Fruit fly (Drosophila melanogaster) whole organism, embryonic: ENCODE results near the gene Taf6.

ENCODE experiments used
- Awh ChIP-seq: fragments of 200-800 bp; sonication (Bioruptor generic); IDR thresholded peaks from 2 replicates; pipeline ENCODE4, ENCODE4 v1.3.6; 2022; ENCODE audit warnings: missing biosample characterization, missing genetic modification characterization
- BEAF-32 ChIP-seq: fragments of 200-800 bp; sonication (Bioruptor generic); optimal IDR thresholded peaks from 3 replicates; lab custom pipeline; 2017; ENCODE audit warnings: missing biosample characterization, missing genetic modification characterization, mild to moderate bottlenecking, moderate library complexity, missing genetic modification reagents
- Bdp1 ChIP-seq: fragments of 200-800 bp; sonication (Bioruptor generic); optimal IDR thresholded peaks from 3 replicates; lab custom pipeline; 2016; ENCODE audit warnings: missing biosample characterization, missing genetic modification characterization
- CG1024 ChIP-seq: fragments of 200-800 bp; sonication (Bioruptor generic); IDR thresholded peaks from 2 replicates; pipeline ENCODE4 v1.3.6; 2022; ENCODE audit warnings: missing biosample characterization, missing genetic modification characterization
- CG10431 ChIP-seq: fragments of 200-800 bp; sonication (Bioruptor generic); optimal IDR thresholded peaks from 3 replicates; lab custom pipeline; 2018; ENCODE audit warnings: missing biosample characterization, mild to moderate bottlenecking, missing genetic modification characterization
- CG12155 ChIP-seq: fragments of 200-800 bp; sonication (Bioruptor generic); optimal IDR thresholded peaks from 3 replicates; lab custom pipeline; 2016; ENCODE audit warnings: missing biosample characterization, missing genetic modification characterization
- CG12236 ChIP-seq: fragments of 200-800 bp; sonication (Bioruptor generic); optimal IDR thresholded peaks from 2 replicates; lab custom pipeline; 2016; ENCODE audit warnings: missing biosample characterization, missing genetic modification characterization
- CG12769 ChIP-seq: fragments of 200-800 bp; sonication (Bioruptor generic); optimal IDR thresholded peaks from 2 replicates; lab custom pipeline; 2019; ENCODE audit warnings: missing biosample characterization, mild to moderate bottlenecking, missing genetic modification characterization, moderate library complexity
- CG13775 ChIP-seq: fragments of 200-800 bp; sonication (Bioruptor generic); optimal IDR thresholded peaks from 3 replicates; lab custom pipeline; 2017; ENCODE audit warnings: missing biosample characterization, mild to moderate bottlenecking, missing genetic modification characterization
- CG14667 ChIP-seq: fragments of 200-800 bp; sonication (Bioruptor generic); IDR thresholded peaks from 2 replicates; pipeline ENCODE4 v1.3.6; 2022; ENCODE audit warnings: missing biosample characterization, missing genetic modification characterization
- CG17186 ChIP-seq: fragments of 200-800 bp; sonication (Bioruptor generic); optimal IDR thresholded peaks from 3 replicates; lab custom pipeline; 2017; ENCODE audit warnings: missing biosample characterization, missing genetic modification reagents, missing genetic modification characterization
- CG17612 ChIP-seq: fragments of 200-800 bp; sonication (Bioruptor generic); IDR thresholded peaks from 2 replicates; pipeline ENCODE4 v1.3.6; 2022; ENCODE audit warnings: missing biosample characterization, missing genetic modification characterization
- CG31365 ChIP-seq: fragments of 200-800 bp; sonication (Bioruptor generic); optimal IDR thresholded peaks from 2 replicates; lab custom pipeline; 2018; ENCODE audit warnings: missing biosample characterization, mild to moderate bottlenecking, missing genetic modification characterization
- CG3163 ChIP-seq: fragments of 200-800 bp; sonication (Bioruptor generic); optimal IDR thresholded peaks from 3 replicates; lab custom pipeline; 2016; ENCODE audit warnings: missing biosample characterization, missing genetic modification characterization
- CG32767 ChIP-seq: fragments of 200-800 bp; sonication (Bioruptor generic); IDR thresholded peaks from 2 replicates; pipeline ENCODE4 v1.3.6; 2022; ENCODE audit warnings: missing biosample characterization, missing genetic modification characterization
- CG42726 ChIP-seq: fragments of 200-800 bp; sonication (Bioruptor generic); IDR thresholded peaks from 2 replicates; pipeline ENCODE4 v1.3.6; 2022; ENCODE audit warnings: missing biosample characterization, missing genetic modification characterization; ENCODE audit not compliant: partially characterized antibody
- CG6791 ChIP-seq: fragments of 200-800 bp; sonication (Bioruptor generic); IDR thresholded peaks from 3 replicates; pipeline ENCODE4 v1.3.6; 2022; ENCODE audit warnings: missing biosample characterization, missing genetic modification characterization; ENCODE audit not compliant: partially characterized antibody
- CG7786 ChIP-seq: fragments of 200-800 bp; sonication (Bioruptor generic); optimal IDR thresholded peaks from 2 replicates; lab custom pipeline; 2016; ENCODE audit warnings: missing biosample characterization, missing genetic modification characterization
- CG9609 ChIP-seq: fragments of 200-800 bp; sonication (Bioruptor generic); optimal IDR thresholded peaks from 3 replicates; lab custom pipeline; 2016; ENCODE audit warnings: missing biosample characterization, missing genetic modification characterization
- CG9817 ChIP-seq: fragments of 200-800 bp; sonication (Bioruptor generic); optimal IDR thresholded peaks from 2 replicates; lab custom pipeline; 2018; ENCODE audit warnings: missing biosample characterization, mild to moderate bottlenecking, missing genetic modification characterization, moderate library complexity
- Doc3 ChIP-seq: fragments of 200-800 bp; sonication (Bioruptor generic); IDR thresholded peaks from 3 replicates; pipeline ENCODE4 v1.3.6; 2022; ENCODE audit warnings: missing biosample characterization, missing genetic modification characterization; ENCODE audit not compliant: partially characterized antibody
- Dp ChIP-seq: fragments of 200-800 bp; sonication (Bioruptor generic); optimal IDR thresholded peaks from 2 replicates; lab custom pipeline; 2018; ENCODE audit warnings: missing biosample characterization, mild to moderate bottlenecking, missing genetic modification characterization, moderate library complexity
- Dref ChIP-seq: fragments of 200-800 bp; sonication (Bioruptor generic); IDR thresholded peaks from 2 replicates; pipeline ENCODE4 v1.3.6; 2022; ENCODE audit warnings: missing biosample characterization, missing genetic modification characterization
- HmgZ ChIP-seq: fragments of 200-800 bp; sonication (Bioruptor generic); optimal IDR thresholded peaks from 2 replicates; lab custom pipeline; 2018; ENCODE audit warnings: missing biosample characterization, mild to moderate bottlenecking, missing genetic modification characterization
- Hmr ChIP-seq: fragments of 200-800 bp; sonication (Bioruptor generic); optimal IDR thresholded peaks from 3 replicates; lab custom pipeline; 2017; ENCODE audit warnings: mild to moderate bottlenecking, missing biosample characterization, missing genetic modification reagents, missing genetic modification characterization
- Jarid2 ChIP-seq: fragments of 200-800 bp; sonication (Bioruptor generic); optimal IDR thresholded peaks from 3 replicates; lab custom pipeline; 2017; ENCODE audit warnings: mild to moderate bottlenecking, missing biosample characterization, missing genetic modification reagents, missing genetic modification characterization
- MBD-R2 ChIP-seq: fragments of 200-800 bp; sonication (Bioruptor generic); IDR thresholded peaks from 2 replicates; pipeline ENCODE4 v1.3.6; 2022; ENCODE audit warnings: missing biosample characterization, missing genetic modification characterization
- MESR4 ChIP-seq: fragments of 200-800 bp; sonication (Bioruptor generic); optimal IDR thresholded peaks from 2 replicates; lab custom pipeline; 2018; ENCODE audit warnings: missing biosample characterization, mild to moderate bottlenecking, missing genetic modification characterization, moderate library complexity
- Nf-YB ChIP-seq: fragments of 200-800 bp; sonication (Bioruptor generic); optimal IDR thresholded peaks from 3 replicates; lab custom pipeline; 2019; ENCODE audit warnings: missing biosample characterization, mild to moderate bottlenecking, missing genetic modification characterization, moderate library complexity
- Rfx ChIP-seq: fragments of 200-800 bp; sonication (Bioruptor generic); IDR thresholded peaks from 2 replicates; pipeline ENCODE4 v1.3.6; 2022; ENCODE audit warnings: missing biosample characterization, missing genetic modification characterization
- Side ChIP-seq: fragments of 200-800 bp; sonication (Bioruptor generic); optimal IDR thresholded peaks from 2 replicates; lab custom pipeline; 2016; ENCODE audit warnings: missing biosample characterization, missing genetic modification characterization
- Sry-β ChIP-seq: fragments of 200-800 bp; sonication (Bioruptor generic); optimal IDR thresholded peaks from 2 replicates; lab custom pipeline; 2018; ENCODE audit warnings: missing biosample characterization, mild to moderate bottlenecking, missing genetic modification characterization, moderate library complexity
- Sry-δ ChIP-seq: fragments of 200-800 bp; sonication (Bioruptor generic); optimal IDR thresholded peaks from 2 replicates; lab custom pipeline; 2016; ENCODE audit warnings: missing biosample characterization, missing genetic modification characterization
- cad ChIP-seq: fragments of >200 bp; optimal IDR thresholded peaks from 2 replicates; lab custom pipeline; 2017; ENCODE audit warnings: missing biosample characterization, missing genetic modification characterization
- ci ChIP-seq: fragments of 200-800 bp; sonication (Bioruptor generic); IDR thresholded peaks from 3 replicates; pipeline ENCODE4 v1.3.6; 2022; ENCODE audit warnings: missing biosample characterization, missing genetic modification characterization
- dpn ChIP-seq, 2 experiments: fragments of 200-800 bp; sonication (Bioruptor generic); optimal IDR thresholded peaks; 3 replicates each; lab custom pipeline; 2016; ENCODE audit warnings: missing biosample characterization in 2 of 2, missing genetic modification characterization in 2 of 2
- ftz-f1 ChIP-seq: fragments of 200-800 bp; sonication (Bioruptor generic); optimal IDR thresholded peaks from 2 replicates; lab custom pipeline; 2016; ENCODE audit warnings: missing biosample characterization, missing genetic modification characterization
- gce ChIP-seq: fragments of 200-800 bp; sonication (Bioruptor generic); IDR thresholded peaks from 3 replicates; pipeline ENCODE4 v1.3.6; 2022; ENCODE audit warnings: missing biosample characterization, missing genetic modification characterization
- gfzf ChIP-seq: fragments of 200-800 bp; sonication (Bioruptor generic); optimal IDR thresholded peaks from 2 replicates; lab custom pipeline; 2016; ENCODE audit warnings: missing biosample characterization, mild to moderate bottlenecking, missing genetic modification characterization, moderate library complexity
- jigr1 ChIP-seq: fragments of 200-800 bp; sonication (Bioruptor generic); IDR thresholded peaks from 3 replicates; pipeline ENCODE4 v1.3.6; 2022; ENCODE audit warnings: missing biosample characterization, missing genetic modification characterization
- jumu ChIP-seq: fragments of 200-800 bp; sonication (Bioruptor generic); optimal IDR thresholded peaks from 3 replicates; lab custom pipeline; 2016; ENCODE audit warnings: missing biosample characterization, missing genetic modification characterization
- kah ChIP-seq: fragments of 200-800 bp; sonication (Bioruptor generic); optimal IDR thresholded peaks from 2 replicates; lab custom pipeline; 2018; ENCODE audit warnings: missing biosample characterization, mild to moderate bottlenecking, missing genetic modification characterization
- ken ChIP-seq: fragments of 200-800 bp; sonication (Bioruptor generic); IDR thresholded peaks from 3 replicates; pipeline ENCODE4 v1.3.6; 2022; ENCODE audit warnings: missing biosample characterization, missing genetic modification characterization
- lilli ChIP-seq: fragments of 200-800 bp; sonication (Bioruptor generic); optimal IDR thresholded peaks from 3 replicates; lab custom pipeline; 2016; ENCODE audit warnings: missing biosample characterization, missing genetic modification characterization
- pb ChIP-seq: fragments of 200-800 bp; sonication (Bioruptor generic); optimal IDR thresholded peaks from 3 replicates; lab custom pipeline; 2016; ENCODE audit warnings: missing biosample characterization, missing genetic modification characterization
- prd ChIP-seq, 3 experiments: fragments of >200 bp in 2 of 3; fragments of 200-800 bp in 1 of 3; sonication (Bioruptor generic) in 1 of 3; optimal IDR thresholded peaks in 2 of 3; IDR thresholded peaks in 1 of 3; 2 replicates in 2 of 3; 3 replicates in 1 of 3; pipeline versions ENCODE4 v1.3.6 to Lab custom; 2017 to 2022; ENCODE audit warnings: missing biosample characterization in 1 of 3, missing genetic modification characterization in 1 of 3
- psq ChIP-seq: fragments of 200-800 bp; sonication (Bioruptor generic); optimal IDR thresholded peaks from 2 replicates; lab custom pipeline; 2017; ENCODE audit warnings: missing biosample characterization, missing genetic modification characterization
- sens-2 ChIP-seq: fragments of 200-800 bp; sonication (Bioruptor generic); IDR thresholded peaks from 2 replicates; pipeline ENCODE4 v1.3.6; 2022; ENCODE audit warnings: missing biosample characterization, missing genetic modification characterization
- zfh2 ChIP-seq: fragments of 200-800 bp; sonication (Bioruptor generic); optimal IDR thresholded peaks from 2 replicates; lab custom pipeline; 2016; ENCODE audit warnings: missing biosample characterization, missing genetic modification characterization

The Taf6 gene

DNA sequence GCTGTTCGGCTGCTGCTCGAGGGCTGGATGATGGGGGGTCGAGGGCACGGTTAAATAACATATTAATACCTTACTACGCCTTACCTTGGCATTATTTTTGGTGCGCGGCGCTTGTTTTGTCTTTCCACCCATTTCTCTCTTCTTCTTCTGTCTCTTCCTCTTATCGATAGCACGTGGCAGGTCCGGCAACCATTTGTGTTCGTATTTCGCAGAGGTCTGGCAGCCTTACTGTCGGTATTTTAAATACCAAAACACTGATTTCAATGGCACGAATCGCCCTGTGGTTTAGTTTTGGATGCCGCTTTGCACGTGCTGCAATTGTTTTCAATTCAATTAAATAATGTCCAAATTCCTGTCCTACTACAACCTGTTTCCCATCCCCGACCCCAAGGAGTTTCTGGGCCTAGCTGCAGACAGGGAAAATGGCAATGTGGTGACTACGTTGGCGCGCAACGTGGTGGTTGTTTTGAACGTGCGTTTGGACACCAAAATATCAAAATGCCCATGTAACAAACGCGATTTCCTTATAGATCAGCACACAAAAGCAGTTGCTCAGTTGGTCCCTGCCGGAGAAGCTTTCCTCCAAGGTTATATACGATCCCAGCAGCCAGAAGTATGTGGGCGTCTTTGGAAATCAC is 46.6 kb upstream of the Taf6 start, which contains the start of the genes Ltn1 and CG9300 (continued):
- peak; percentile 6 for TF ChIP-seq CG9817
- no peak for TF ChIP-seq Hmr (GFP tag; lab: Kevin White, UChicago)
- TF ChIP-seq CG17612 (GFP tag; lab: Robert Waterston, UW), result no peak
- peak; percentile 28 for TF ChIP-seq CG9609 (GFP tag; lab: Kevin White, UChicago)
- peak; percentile 91 for TF ChIP-seq MESR4
- TF ChIP-seq CG17186, result peak; percentile 79
- TF ChIP-seq CG13775, result peak; percentile 0
- TF ChIP-seq CG31365 (tag; lab: Kevin White, UChicago), result peak; percentile 8
- TF ChIP-seq ci (GFP tag; lab: Robert Waterston, UW), result peak; percentile 81; the same call in 1 of the 3 replicates
- no peak for TF ChIP-seq CG14667
- peak; percentile 14 for TF ChIP-seq lilli
- TF ChIP-seq gfzf, result peak; percentile 52
- peak; percentile 51; the same call in 1 of the 2 replicates for TF ChIP-seq CG42726 (GFP tag; lab: Robert Waterston, UW)
- peak; percentile 58 for TF ChIP-seq Rfx (GFP tag; lab: Robert Waterston, UW)
- TF ChIP-seq Awh (GFP tag; lab: Robert Waterston, UW), result 0 out of 2 replicates have a peak, but pooled peaks have one; percentile 8
- TF ChIP-seq Doc3 (GFP tag; lab: Robert Waterston, UW), result 0 out of 3 replicates have a peak, but pooled peaks have one; percentile 34
- peak; percentile 6 for TF ChIP-seq CG12155
- TF ChIP-seq kah (GFP tag; lab: Kevin White, UChicago), result peak; percentile 59
- TF ChIP-seq Side, result peak; percentile 46
- TF ChIP-seq Dref, result peak; percentile 65
- peak; percentile 24 for TF ChIP-seq Bdp1 (GFP tag; lab: Kevin White, UChicago)
- TF ChIP-seq Dp (GFP tag; lab: Kevin White, UChicago), result peak; percentile 65
- peak; percentile 30 to 35 for TF ChIP-seq dpn (GFP tag; optimal IDR thresholded peaks at IDR 0.05; lab: Kevin White, UChicago)
- TF ChIP-seq psq (GFP tag; lab: Kevin White, UChicago), result peak; percentile 14
- TF ChIP-seq Sry-β (GFP tag; lab: Kevin White, UChicago), result no peak
- TF ChIP-seq Jarid2 (GFP tag; lab: Kevin White, UChicago), result peak; percentile 49
- no peak for TF ChIP-seq jigr1 (GFP tag; lab: Robert Waterston, UW)
- TF ChIP-seq MBD-R2 (GFP tag; lab: Robert Waterston, UW), result peak; percentile 97
- TF ChIP-seq sens-2 (GFP tag; lab: Robert Waterston, UW), result peak; percentile 40; the same call in 1 of the 2 replicates
- TF ChIP-seq prd (optimal IDR thresholded peaks at IDR 0.05; lab: Kevin White, UChicago), result no peak
- peak; percentile 33; the same call in 1 of the 3 replicates for TF ChIP-seq prd (GFP tag; IDR thresholded peaks at IDR 0.05; lab: Robert Waterston, UW)
- TF ChIP-seq pb (GFP tag; lab: Kevin White, UChicago), result peak; percentile 44
- TF ChIP-seq jumu, result peak; percentile 35
- 0 out of 2 replicates have a peak, but pooled peaks have one; percentile 12 for TF ChIP-seq CG32767 (GFP tag; lab: Robert Waterston, UW)
- peak; percentile 72 for TF ChIP-seq cad (GFP tag; lab: Kevin White, UChicago)
- TF ChIP-seq zfh2 (GFP tag; lab: Kevin White, UChicago), result peak; percentile 18
- TF ChIP-seq CG3163 (GFP tag; lab: Kevin White, UChicago), result peak; percentile 18
- peak; percentile 11 for TF ChIP-seq CG12236 (GFP tag; lab: Kevin White, UChicago)
- TF ChIP-seq CG7786 (GFP tag; lab: Kevin White, UChicago), result peak; percentile 1
- peak; percentile 29 for TF ChIP-seq CG10431
- no peak for TF ChIP-seq CG12769 (tag; lab: Kevin White, UChicago)
- no peak for TF ChIP-seq Nf-YB (GFP tag; lab: Kevin White, UChicago)
- 0 out of 3 replicates have a peak, but pooled peaks have one; percentile 20 for TF ChIP-seq CG6791
- TF ChIP-seq Sry-δ (GFP tag; lab: Kevin White, UChicago), result peak; percentile 61
- TF ChIP-seq ftz-f1 (GFP tag; lab: Kevin White, UChicago), result peak; percentile 73
- peak; percentile 76 for TF ChIP-seq HmgZ (tag; lab: Kevin White, UChicago)
- TF ChIP-seq CG1024 (GFP tag; lab: Robert Waterston, UW), result no peak
- TF ChIP-seq BEAF-32 (GFP tag; lab: Kevin White, UChicago), result peak; percentile 69
- TF ChIP-seq ken (GFP tag; lab: Robert Waterston, UW), result 0 out of 3 replicates have a peak, but pooled peaks have one; percentile 40
- TF ChIP-seq gce (GFP tag; lab: Robert Waterston, UW), result no peak
